Worm (Caenorhabditis elegans): ENCODE results near the gene F48A11.4.

F48A11.4 gene

DNA sequence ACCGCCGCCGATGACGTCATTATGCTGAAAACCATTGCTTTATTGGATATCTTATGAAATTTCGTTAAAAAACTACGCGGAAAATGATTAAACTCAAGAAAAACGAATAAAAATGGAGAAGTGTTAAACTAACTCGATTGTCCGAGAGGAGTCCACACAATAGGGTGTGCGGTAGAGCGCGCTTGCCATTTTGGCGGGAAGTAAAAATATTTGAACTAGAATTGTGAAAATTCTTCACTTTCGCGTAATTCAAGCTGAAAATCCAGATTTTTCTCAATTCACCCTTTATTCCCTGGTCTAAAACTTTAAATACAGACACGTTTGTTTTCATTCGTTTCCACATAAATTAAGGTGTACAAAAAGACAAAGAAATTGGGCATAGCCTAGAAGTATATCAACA lies at the start of gene F48A11.4:
Gene F48A11.4 (minus strand): TSS at position 24 of the 400 bp plus-strand sequence.
- TF ChIP-seq nhr-28 (tag; optimal IDR thresholded peaks at IDR 0.05) (peak; percentile 88), F37D6.2 (tag; optimal IDR thresholded peaks at IDR 0.05) (peak; percentile 78), zfp-2 (tag; optimal IDR thresholded peaks at IDR 0.05) (peak; percentile 79), fkh-10 (GFP tag; optimal IDR thresholded peaks at IDR 0.05) (peak; percentile 90), dmd-9 (GFP tag; IDR thresholded peaks at IDR 0.05) (peak; percentile 62), Y105C5A.15 (GFP tag; IDR thresholded peaks at IDR 0.05) (no peak), nhr-25 (tag; optimal IDR thresholded peaks at IDR 0.05; ENCODE audit: borderline replicate concordance, insufficient read depth) (peak; percentile 77), sdz-12 (GFP tag; optimal IDR thresholded peaks at IDR 0.05) (peak; percentile 47), nhr-76 (tag; optimal IDR thresholded peaks at IDR 0.05) (peak; percentile 33), snpc-1.2 (GFP tag; IDR thresholded peaks at IDR 0.05) (peak; percentile 78), spr-3 (GFP tag; optimal IDR thresholded peaks at IDR 0.05) (peak; percentile 90), F10B5.3 (tag; optimal IDR thresholded peaks at IDR 0.05) (peak; percentile 76), ztf-7 (tag; optimal IDR thresholded peaks at IDR 0.05) (peak; percentile 89), daf-12 (tag; optimal IDR thresholded peaks at IDR 0.05) (no peak), ctbp-1 (GFP tag; IDR thresholded peaks at IDR 0.05) (peak; percentile 84), mxl-2 (GFP tag; conservative IDR thresholded peaks at IDR 0.05) (peak; percentile 33; the same call in 1 of the 2 replicates), dmd-6 (GFP tag; IDR thresholded peaks at IDR 0.05) (peak; percentile 87), hlh-11 (tag; optimal IDR thresholded peaks at IDR 0.05) (peak; percentile 83), attf-4 (tag; optimal IDR thresholded peaks at IDR 0.05) (no peak), ama-1 (optimal IDR thresholded peaks at IDR 0.05) (peak; percentile 95), fos-1 (tag; optimal IDR thresholded peaks at IDR 0.05) (peak; percentile 50), pha-4 (GFP tag; IDR thresholded peaks at IDR 0.05) (peak; percentile 77; the same call in 1 of the 2 replicates), pha-4 (tag; optimal IDR thresholded peaks at IDR 0.05) (peak; percentile 11), mxl-3 (GFP tag; optimal IDR thresholded peaks at IDR 0.05) (peak; percentile 56), rbr-2 (tag; optimal IDR thresholded peaks at IDR 0.05) (peak; percentile 90), hlh-30 (tag; optimal IDR thresholded peaks at IDR 0.05; ENCODE audit: insufficient read depth) (peak; percentile 92), nhr-102 (tag; optimal IDR thresholded peaks at IDR 0.05) (peak; percentile 91), ceh-62 (tag; optimal IDR thresholded peaks at IDR 0.05) (no peak), nhr-48 (tag; optimal IDR thresholded peaks at IDR 0.05) (peak; percentile 47), lsy-2 (tag; optimal IDR thresholded peaks at IDR 0.05) (peak; percentile 36 to 95), madf-9 (GFP tag; conservative IDR thresholded peaks at IDR 0.05) (peak; percentile 79), dmd-8 (GFP tag; IDR thresholded peaks at IDR 0.05) (no peak), mdt-29 (GFP tag; IDR thresholded peaks at IDR 0.05) (peak; percentile 88), Y5F2A.4 (GFP tag; optimal IDR thresholded peaks at IDR 0.05) (peak; percentile 78), php-3 (GFP tag; IDR thresholded peaks at IDR 0.05) (peak; percentile 75), F26F4.8 (GFP tag; conservative IDR thresholded peaks at IDR 0.05) (no peak), saeg-2 (GFP tag; IDR thresholded peaks at IDR 0.05) (peak; percentile 72; the same call in 1 of the 2 replicates), set-16 (GFP tag; IDR thresholded peaks at IDR 0.05) (no peak), egl-27 (tag; optimal IDR thresholded peaks at IDR 0.05) (no peak), F44E2.7 (GFP tag; IDR thresholded peaks at IDR 0.05) (no peak), arid-1 (GFP tag; conservative IDR thresholded peaks at IDR 0.05) (peak; percentile 92), madf-5 (GFP tag; IDR thresholded peaks at IDR 0.05) (peak; percentile 79 to 81), pqm-1 (tag; optimal IDR thresholded peaks at IDR 0.05) (peak; percentile 13), spr-1 (tag; optimal IDR thresholded peaks at IDR 0.05) (peak; percentile 85), aly-2 (tag; optimal IDR thresholded peaks at IDR 0.05) (no peak), D1046.2 (GFP tag; IDR thresholded peaks at IDR 0.05) (peak; percentile 77; the same call in 1 of the 2 replicates), F49E8.2 (tag; optimal IDR thresholded peaks at IDR 0.05; ENCODE audit: borderline replicate concordance) (peak; percentile 86), ZK546.5 (tag; optimal IDR thresholded peaks at IDR 0.05) (no peak), hif-1 (tag; optimal IDR thresholded peaks at IDR 0.05) (peak in 1 of 2 experiments; percentile 70), ceh-44 (GFP tag; IDR thresholded peaks at IDR 0.05) (peak; percentile 40; the same call in 1 of the 2 replicates), unc-39 (tag; optimal IDR thresholded peaks at IDR 0.05) (no peak)

Measured in whole organism, L4 larva.